Worm (Caenorhabditis elegans): Measurements from ENCODE around the gene srg-37.

The srg-37 gene

ce11 chrX:14257661-14258060 is 22.8 kb upstream of the srg-37 start, which contains the start of gene E02H4.4:
TSS of gene E02H4.4 (plus strand) at chrX:14257961.
- no peak for TF ChIP-seq ttx-3 (tag; optimal IDR thresholded peaks at IDR 0.05)
- TF ChIP-seq T23F11.4 (GFP tag; optimal IDR thresholded peaks at IDR 0.05): no peak
- TF ChIP-seq C08G9.2 (tag; optimal IDR thresholded peaks at IDR 0.05): no peak
- no peak for TF ChIP-seq ceh-6 (GFP tag; optimal IDR thresholded peaks at IDR 0.05)
- no peak for TF ChIP-seq ets-4 (tag; optimal IDR thresholded peaks at IDR 0.05)
- TF ChIP-seq pha-4 (tag; optimal IDR thresholded peaks at IDR 0.05): no peak
- no peak for TF ChIP-seq madf-2 (tag; optimal IDR thresholded peaks at IDR 0.05)
- no peak for TF ChIP-seq ceh-30 (tag; optimal IDR thresholded peaks at IDR 0.05)
- TF ChIP-seq ceh-9 (tag; optimal IDR thresholded peaks at IDR 0.05): no peak
- TF ChIP-seq lin-11 (tag; optimal IDR thresholded peaks at IDR 0.05): no peak
- no peak for TF ChIP-seq ceh-18 (tag; optimal IDR thresholded peaks at IDR 0.05)
- no peak for TF ChIP-seq Y22D7AL.16 (tag; optimal IDR thresholded peaks at IDR 0.05)
- TF ChIP-seq ahr-1 (tag; optimal IDR thresholded peaks at IDR 0.05): no peak
- TF ChIP-seq dmd-4 (tag; optimal IDR thresholded peaks at IDR 0.05; ENCODE audit: borderline replicate concordance): no peak
- TF ChIP-seq syd-9 (tag; optimal IDR thresholded peaks at IDR 0.05): no peak
- TF ChIP-seq ceh-34 (tag; optimal IDR thresholded peaks at IDR 0.05): no peak
- no peak for TF ChIP-seq unc-3 (GFP tag; conservative IDR thresholded peaks at IDR 0.05)
- no peak for TF ChIP-seq unc-3 (tag; optimal IDR thresholded peaks at IDR 0.05)
- no peak for TF ChIP-seq elt-4 (tag; optimal IDR thresholded peaks at IDR 0.05)
- TF ChIP-seq sdc-2 (tag; optimal IDR thresholded peaks at IDR 0.05): no peak
- no peak for TF ChIP-seq mec-3 (tag; optimal IDR thresholded peaks at IDR 0.05; ENCODE audit: borderline replicate concordance)

ce11 chrX:14255973-14256372 is 21.1 kb upstream of the srg-37 start, which contains the start of gene E02H4.7:
TSS of gene E02H4.7 (plus strand) at chrX:14256273.
- TF ChIP-seq ceh-18 (tag; optimal IDR thresholded peaks at IDR 0.05) (no peak), odd-2 (tag; optimal IDR thresholded peaks at IDR 0.05) (no peak), fkh-10 (GFP tag; optimal IDR thresholded peaks at IDR 0.05) (no peak), rnt-1 (tag; optimal IDR thresholded peaks at IDR 0.05) (no peak), ama-1 (optimal IDR thresholded peaks at IDR 0.05) (no peak), nhr-232 (tag; optimal IDR thresholded peaks at IDR 0.05) (no peak), npax-4 (tag; optimal IDR thresholded peaks at IDR 0.05) (no peak)

- TF ChIP-seq C08G9.2 (tag; optimal IDR thresholded peaks at IDR 0.05): no peak
- no peak for TF ChIP-seq ceh-34 (tag; optimal IDR thresholded peaks at IDR 0.05)
- no peak for TF ChIP-seq ceh-22 (tag; optimal IDR thresholded peaks at IDR 0.05)
- TF ChIP-seq gmeb-2 (tag; optimal IDR thresholded peaks at IDR 0.05): no peak
- no peak for TF ChIP-seq sdc-2 (tag; optimal IDR thresholded peaks at IDR 0.05)
- no peak for TF ChIP-seq K02D7.2 (tag; optimal IDR thresholded peaks at IDR 0.05)
- TF ChIP-seq odd-2 (tag; optimal IDR thresholded peaks at IDR 0.05): no peak
- TF ChIP-seq pha-4 (tag; optimal IDR thresholded peaks at IDR 0.05): no peak
- TF ChIP-seq ref-2 (tag; optimal IDR thresholded peaks at IDR 0.05): no peak
- no peak for TF ChIP-seq pax-1 (tag; optimal IDR thresholded peaks at IDR 0.05)
- TF ChIP-seq nfya-1 (tag; optimal IDR thresholded peaks at IDR 0.05): no peak
- no peak for TF ChIP-seq K09A11.1 (tag; optimal IDR thresholded peaks at IDR 0.05; ENCODE audit: insufficient read depth)
- TF ChIP-seq ttx-3 (tag; optimal IDR thresholded peaks at IDR 0.05): no peak
- no peak for TF ChIP-seq lin-11 (tag; optimal IDR thresholded peaks at IDR 0.05)
- TF ChIP-seq lim-6 (tag; optimal IDR thresholded peaks at IDR 0.05): no peak
- no peak for TF ChIP-seq ceh-30 (tag; optimal IDR thresholded peaks at IDR 0.05)
- no peak for TF ChIP-seq unc-55 (GFP tag; optimal IDR thresholded peaks at IDR 0.05)
- TF ChIP-seq hlh-30 (tag; optimal IDR thresholded peaks at IDR 0.05; ENCODE audit: insufficient read depth): no peak
- TF ChIP-seq tbx-2 (tag; optimal IDR thresholded peaks at IDR 0.05): no peak
- no peak for TF ChIP-seq pqm-1 (tag; optimal IDR thresholded peaks at IDR 0.05)
Measured at ce11 chrX:14255031-14255430, 20.2 kb upstream of the srg-37 start, which contains the start of gene E02H4.5. TSS of gene E02H4.5 (minus strand) at chrX:14255131.
